Worm (Caenorhabditis elegans) whole organism, L4/young adult: Measurements from ENCODE around the gene dhs-25.

Experiments
- W03F9.2 ChIP-seq: fragments of 150-350 bp; optimal IDR thresholded peaks from 2 replicates; lab custom pipeline; 2014; ENCODE audit warnings: missing biosample characterization, missing genetic modification characterization
- dao-5 ChIP-seq: sonication (generic microtip); optimal IDR thresholded peaks from 2 replicates; lab custom pipeline; 2016; ENCODE audit warnings: missing genotype, missing genetic modification characterization, moderate library complexity, missing compliant biosample characterization
- him-1 ChIP-seq: sonication (generic microtip); optimal IDR thresholded peaks from 2 replicates; lab custom pipeline; 2016; ENCODE audit warnings: missing genotype, missing genetic modification reagents, missing genetic modification characterization, missing compliant biosample characterization

The dhs-25 gene

ce11 chrX:1480564-1480963 is 5.8 kb upstream of the dhs-25 start:
- TF ChIP-seq W03F9.2 (tag; lab: Kevin White, UChicago) (no peak), him-1 (tag; lab: Kevin White, UChicago) (no peak), dao-5 (tag; lab: Kevin White, UChicago) (no peak)

ce11 chrX:1483229-1483628 is 3.1 kb upstream of the dhs-25 start:
- TF ChIP-seq dao-5 (tag; lab: Kevin White, UChicago) (no peak), him-1 (tag; lab: Kevin White, UChicago) (no peak), W03F9.2 (tag; lab: Kevin White, UChicago) (no peak)

- TF ChIP-seq him-1 (tag; lab: Kevin White, UChicago) (no peak), W03F9.2 (tag; lab: Kevin White, UChicago) (no peak), dao-5 (tag; lab: Kevin White, UChicago) (no peak)
Measured at ce11 chrX:1485718-1486117, 614 bp upstream of the dhs-25 start, which contains the start of gene D1005.4. Gene D1005.4, minus strand, starts transcription at chrX:1485818.

ce11 chrX:1487096-1487495 is 764 bp downstream of the dhs-25 start:
- TF ChIP-seq dao-5 (tag; lab: Kevin White, UChicago) (no peak), W03F9.2 (tag; lab: Kevin White, UChicago) (no peak), him-1 (tag; lab: Kevin White, UChicago) (no peak)

- no peak for TF ChIP-seq W03F9.2 (tag; lab: Kevin White, UChicago)
- TF ChIP-seq dao-5 (tag; lab: Kevin White, UChicago): no peak
- TF ChIP-seq him-1 (tag; lab: Kevin White, UChicago): no peak
Measured at ce11 chrX:1488775-1489174, 2.4 kb downstream of the dhs-25 start.

- TF ChIP-seq W03F9.2 (tag; lab: Kevin White, UChicago) (no peak), him-1 (tag; lab: Kevin White, UChicago) (no peak), dao-5 (tag; lab: Kevin White, UChicago) (no peak)
Measured at ce11 chrX:1489574-1489973, 3.2 kb downstream of the dhs-25 start.

- TF ChIP-seq W03F9.2 (tag; lab: Kevin White, UChicago): no peak
- no peak for TF ChIP-seq him-1 (tag; lab: Kevin White, UChicago)
- TF ChIP-seq dao-5 (tag; lab: Kevin White, UChicago): no peak
Measured at ce11 chrX:1491036-1491435, 4.7 kb downstream of the dhs-25 start.

ce11 chrX:1492174-1492573 is 5.8 kb downstream of the dhs-25 start:
- no peak for TF ChIP-seq him-1 (tag; lab: Kevin White, UChicago)
- no peak for TF ChIP-seq W03F9.2 (tag; lab: Kevin White, UChicago)
- TF ChIP-seq dao-5 (tag; lab: Kevin White, UChicago): no peak

- TF ChIP-seq dao-5 (tag; lab: Kevin White, UChicago): no peak
- no peak for TF ChIP-seq him-1 (tag; lab: Kevin White, UChicago)
- no peak for TF ChIP-seq W03F9.2 (tag; lab: Kevin White, UChicago)
Measured at ce11 chrX:1494256-1494655, 7.9 kb downstream of the dhs-25 start, which contains the start of gene F09E10.5. Gene F09E10.5, minus strand, starts transcription at chrX:1494356.

ce11 chrX:1495980-1496379 is 9.6 kb downstream of the dhs-25 start:
- no peak for TF ChIP-seq dao-5 (tag; lab: Kevin White, UChicago)
- no peak for TF ChIP-seq W03F9.2 (tag; lab: Kevin White, UChicago)
- TF ChIP-seq him-1 (tag; lab: Kevin White, UChicago): no peak

ce11 chrX:1497581-1497980 is 11.2 kb downstream of the dhs-25 start, which contains the start of gene F09E10.6:
Gene F09E10.6, minus strand, starts transcription at chrX:1497681.
- no peak for TF ChIP-seq W03F9.2 (tag; lab: Kevin White, UChicago)
- no peak for TF ChIP-seq him-1 (tag; lab: Kevin White, UChicago)
- TF ChIP-seq dao-5 (tag; lab: Kevin White, UChicago): no peak

- no peak for TF ChIP-seq him-1 (tag; lab: Kevin White, UChicago)
- no peak for TF ChIP-seq dao-5 (tag; lab: Kevin White, UChicago)
- no peak for TF ChIP-seq W03F9.2 (tag; lab: Kevin White, UChicago)
Measured at ce11 chrX:1499499-1499898, 13.2 kb downstream of the dhs-25 start.

ce11 chrX:1501752-1502151 is 15.4 kb downstream of the dhs-25 start, which contains the start of gene F09E10.7:
Gene F09E10.7, minus strand, starts transcription at chrX:1501852.
- TF ChIP-seq W03F9.2 (tag; lab: Kevin White, UChicago) (no peak), dao-5 (tag; lab: Kevin White, UChicago) (no peak), him-1 (tag; lab: Kevin White, UChicago) (no peak)

- no peak for TF ChIP-seq W03F9.2 (tag; lab: Kevin White, UChicago)
- no peak for TF ChIP-seq dao-5 (tag; lab: Kevin White, UChicago)
- no peak for TF ChIP-seq him-1 (tag; lab: Kevin White, UChicago)
Measured at ce11 chrX:1502490-1502889, 16.2 kb downstream of the dhs-25 start, which contains the start of gene F09E10.1. Gene F09E10.1, plus strand, starts transcription at chrX:1502790.
